Fruit fly (Drosophila melanogaster) whole organism, pupa: ENCODE data around the gene Mzt1.
A peak's percentile ranks its signal among the peaks of the same experiment; 100 is the strongest.

Experiments used
- CG10348 ChIP-seq: fragments of 200-800 bp; sonication (Bioruptor generic); IDR thresholded peaks from 2 replicates; pipeline ENCODE4 v1.3.6; 2022; ENCODE audit warnings: missing biosample characterization, missing genetic modification characterization
- CG12605 ChIP-seq: fragments of 200-800 bp; sonication (Bioruptor generic); IDR thresholded peaks from 2 replicates; pipeline ENCODE4 v1.3.6; 2022; ENCODE audit warnings: missing biosample characterization, missing genetic modification characterization
- CG13204 ChIP-seq: fragments of 200-800 bp; sonication (Bioruptor generic); optimal IDR thresholded peaks from 2 replicates; lab custom pipeline; 2018; ENCODE audit warnings: missing biosample characterization, mild to moderate bottlenecking, missing genetic modification characterization, moderate library complexity
- CG14655 ChIP-seq: fragments of 200-800 bp; sonication (Bioruptor generic); optimal IDR thresholded peaks from 3 replicates; lab custom pipeline; 2017; ENCODE audit warnings: mild to moderate bottlenecking, missing biosample characterization, missing genetic modification reagents, missing genetic modification characterization
- CG17806 ChIP-seq: fragments of 200-800 bp; sonication (Bioruptor generic); optimal IDR thresholded peaks from 2 replicates; lab custom pipeline; 2018; ENCODE audit warnings: missing biosample characterization, mild to moderate bottlenecking, missing genetic modification characterization, moderate library complexity
- CG32121 ChIP-seq: fragments of 200-800 bp; sonication (Bioruptor generic); IDR thresholded peaks from 2 replicates; pipeline ENCODE4 v1.3.6; 2022; ENCODE audit warnings: missing biosample characterization, missing genetic modification characterization
- CG34367 ChIP-seq: fragments of 200-800 bp; sonication (Bioruptor generic); optimal IDR thresholded peaks from 2 replicates; lab custom pipeline; 2018; ENCODE audit warnings: missing biosample characterization, mild to moderate bottlenecking, missing genetic modification characterization
- CG4496 ChIP-seq: fragments of 200-800 bp; sonication (Bioruptor generic); IDR thresholded peaks from 3 replicates; pipeline ENCODE4 v1.3.6; 2022; ENCODE audit warnings: missing biosample characterization, missing genetic modification characterization
- CG8159 ChIP-seq: fragments of 200-800 bp; sonication (Bioruptor generic); optimal IDR thresholded peaks from 3 replicates; lab custom pipeline; 2018; ENCODE audit warnings: missing biosample characterization, mild to moderate bottlenecking, missing genetic modification characterization, moderate library complexity
- CG8301 ChIP-seq: fragments of 200-800 bp; sonication (Bioruptor generic); optimal IDR thresholded peaks from 2 replicates; lab custom pipeline; 2018; ENCODE audit warnings: missing biosample characterization, mild to moderate bottlenecking, missing genetic modification characterization
- CG9948 ChIP-seq: fragments of 200-800 bp; sonication (Bioruptor generic); optimal IDR thresholded peaks from 2 replicates; lab custom pipeline; 2018; ENCODE audit warnings: missing biosample characterization, mild to moderate bottlenecking, missing genetic modification characterization, moderate library complexity
- D1 ChIP-seq: fragments of 200-800 bp; sonication (Bioruptor generic); optimal IDR thresholded peaks from 2 replicates; lab custom pipeline; 2018; ENCODE audit warnings: missing biosample characterization, mild to moderate bottlenecking, missing genetic modification characterization, moderate library complexity
- EcR ChIP-seq: fragments of 200-800 bp; sonication (Bioruptor generic); optimal IDR thresholded peaks from 3 replicates; lab custom pipeline; 2019; ENCODE audit warnings: missing biosample characterization, missing genetic modification characterization, mild to moderate bottlenecking, moderate library complexity, missing genetic modification reagents
- Ets98B ChIP-seq: fragments of 200-800 bp; sonication (Bioruptor generic); IDR thresholded peaks from 2 replicates; pipeline ENCODE4 v1.3.6; 2022; ENCODE audit warnings: missing biosample characterization, missing genetic modification characterization
- Pif1A ChIP-seq: fragments of 200-800 bp; sonication (Bioruptor generic); optimal IDR thresholded peaks from 3 replicates; lab custom pipeline; 2016; ENCODE audit warnings: missing biosample characterization, missing genetic modification characterization
- Pif1B ChIP-seq: fragments of 200-800 bp; sonication (Bioruptor generic); optimal IDR thresholded peaks from 3 replicates; lab custom pipeline; 2016; ENCODE audit warnings: missing biosample characterization, missing genetic modification characterization
- Snoo ChIP-seq: fragments of 200-800 bp; sonication (Bioruptor generic); optimal IDR thresholded peaks from 3 replicates; lab custom pipeline; 2017; ENCODE audit warnings: missing biosample characterization, mild to moderate bottlenecking, missing genetic modification characterization, inconsistent platforms
- fd96Ca ChIP-seq: fragments of 200-800 bp; sonication (Bioruptor generic); IDR thresholded peaks from 3 replicates; pipeline ENCODE4 v1.3.6; 2022; ENCODE audit warnings: missing biosample characterization, missing genetic modification characterization
- gl ChIP-seq: fragments of 200-800 bp; sonication (Bioruptor generic); optimal IDR thresholded peaks from 2 replicates; lab custom pipeline; 2018; ENCODE audit warnings: missing biosample characterization, mild to moderate bottlenecking, missing genetic modification characterization
- rn ChIP-seq: fragments of 200-800 bp; sonication (Bioruptor generic); IDR thresholded peaks from 2 replicates; pipeline ENCODE4 v1.3.6; 2022; ENCODE audit warnings: missing biosample characterization, missing genetic modification characterization

The Mzt1 gene

dm6 chr3L:2392745-2393435, 3.8 kb downstream of the Mzt1 start:
- TF ChIP-seq EcR (GFP tag; lab: Kevin White, UChicago) (no peak), CG4496 (no peak), Snoo (no peak), rn (GFP tag; lab: Robert Waterston, UW) (no peak), CG34367 (tag; lab: Kevin White, UChicago) (no peak), gl (tag; lab: Kevin White, UChicago) (no peak), CG32121 (GFP tag; lab: Robert Waterston, UW) (no peak), Pif1A (GFP tag; lab: Kevin White, UChicago) (no peak), Pif1B (GFP tag; lab: Kevin White, UChicago) (no peak), fd96Ca (GFP tag; lab: Robert Waterston, UW) (no peak), CG14655 (GFP tag; lab: Kevin White, UChicago) (no peak), D1 (tag; lab: Kevin White, UChicago) (no peak), CG8301 (tag; lab: Kevin White, UChicago) (no peak), CG17806 (no peak), CG12605 (GFP tag; lab: Robert Waterston, UW) (no peak), CG9948 (tag; lab: Kevin White, UChicago) (no peak), CG8159 (no peak), Ets98B (GFP tag; lab: Robert Waterston, UW) (no peak), CG10348 (GFP tag; lab: Robert Waterston, UW) (no peak), CG13204 (GFP tag; lab: Kevin White, UChicago) (no peak)

dm6 chr3L:2397571-2398187, 8.6 kb downstream of the Mzt1 start:
- TF ChIP-seq CG8159: no peak
- TF ChIP-seq Snoo: no peak
- TF ChIP-seq Ets98B (GFP tag; lab: Robert Waterston, UW): no peak
- no peak for TF ChIP-seq CG10348 (GFP tag; lab: Robert Waterston, UW)
- TF ChIP-seq CG34367 (tag; lab: Kevin White, UChicago): no peak
- TF ChIP-seq CG8301 (tag; lab: Kevin White, UChicago): no peak
- TF ChIP-seq gl (tag; lab: Kevin White, UChicago): no peak
- no peak for TF ChIP-seq CG32121 (GFP tag; lab: Robert Waterston, UW)
- TF ChIP-seq CG4496: no peak
- TF ChIP-seq CG17806: no peak
- no peak for TF ChIP-seq CG12605 (GFP tag; lab: Robert Waterston, UW)
- no peak for TF ChIP-seq fd96Ca (GFP tag; lab: Robert Waterston, UW)
- no peak for TF ChIP-seq CG13204 (GFP tag; lab: Kevin White, UChicago)
- no peak for TF ChIP-seq EcR (GFP tag; lab: Kevin White, UChicago)
- TF ChIP-seq CG9948 (tag; lab: Kevin White, UChicago): no peak

dm6 chr3L:2398636-2399035, 9.6 kb downstream of the Mzt1 start:
- no peak for TF ChIP-seq CG4496
- TF ChIP-seq fd96Ca (GFP tag; lab: Robert Waterston, UW): no peak
- TF ChIP-seq CG34367 (tag; lab: Kevin White, UChicago): no peak
- TF ChIP-seq Pif1B (GFP tag; lab: Kevin White, UChicago): no peak
- TF ChIP-seq CG17806: no peak
- no peak for TF ChIP-seq CG32121 (GFP tag; lab: Robert Waterston, UW)
- TF ChIP-seq Snoo: no peak
- no peak for TF ChIP-seq gl (tag; lab: Kevin White, UChicago)
- no peak for TF ChIP-seq CG14655 (GFP tag; lab: Kevin White, UChicago)
- no peak for TF ChIP-seq EcR (GFP tag; lab: Kevin White, UChicago)
- no peak for TF ChIP-seq CG8159
- TF ChIP-seq Ets98B (GFP tag; lab: Robert Waterston, UW): no peak
- no peak for TF ChIP-seq D1 (tag; lab: Kevin White, UChicago)
- no peak for TF ChIP-seq CG10348 (GFP tag; lab: Robert Waterston, UW)
- TF ChIP-seq CG8301 (tag; lab: Kevin White, UChicago): no peak
- TF ChIP-seq CG13204 (GFP tag; lab: Kevin White, UChicago): no peak

dm6 chr3L:2399788-2400187, 10.7 kb downstream of the Mzt1 start:
- TF ChIP-seq CG34367 (tag; lab: Kevin White, UChicago) (no peak), CG12605 (GFP tag; lab: Robert Waterston, UW) (no peak), CG14655 (GFP tag; lab: Kevin White, UChicago) (no peak), CG4496 (no peak), CG32121 (GFP tag; lab: Robert Waterston, UW) (no peak), CG9948 (tag; lab: Kevin White, UChicago) (no peak), CG10348 (GFP tag; lab: Robert Waterston, UW) (no peak), Pif1A (GFP tag; lab: Kevin White, UChicago) (no peak), Ets98B (GFP tag; lab: Robert Waterston, UW) (no peak), CG8159 (no peak), gl (tag; lab: Kevin White, UChicago) (no peak), D1 (tag; lab: Kevin White, UChicago) (no peak)

dm6 chr3L:2400227-2400840, 11.3 kb downstream of the Mzt1 start:
- TF ChIP-seq CG32121 (GFP tag; lab: Robert Waterston, UW) (0 out of 2 replicates have a peak, but pooled peaks have one; percentile 36), Pif1B (GFP tag; lab: Kevin White, UChicago) (no peak), fd96Ca (GFP tag; lab: Robert Waterston, UW) (no peak)
